Worm (Caenorhabditis elegans) whole organism, L2 larva: ENCODE data around the gene hmgr-1.

Experiments used
- C34F6.9 ChIP-seq: fragments of 150-350 bp; optimal IDR thresholded peaks from 2 replicates; lab custom pipeline; 2014; ENCODE audit warnings: missing biosample characterization, missing genetic modification characterization
- F13H6.1 ChIP-seq: sonication (generic microtip); optimal IDR thresholded peaks from 2 replicates; lab custom pipeline; 2016; ENCODE audit warnings: missing genetic modification characterization, missing compliant biosample characterization
- R02D3.7 ChIP-seq: fragments of 150-350 bp; optimal IDR thresholded peaks from 2 replicates; lab custom pipeline; 2014; ENCODE audit warnings: missing biosample characterization, missing genetic modification characterization
- Y55F3AM.14 ChIP-seq: fragments of 200-800 bp; sonication (Bioruptor generic); optimal IDR thresholded peaks from 2 replicates; lab custom pipeline; 2018; ENCODE audit warnings: mild to moderate bottlenecking, missing genetic modification characterization, missing compliant biosample characterization
- ZK546.5 ChIP-seq: sonication (generic microtip); optimal IDR thresholded peaks from 2 replicates; lab custom pipeline; 2017; ENCODE audit warnings: missing biosample characterization, missing genetic modification characterization
- alr-1 ChIP-seq: fragments of 150-350 bp; optimal IDR thresholded peaks from 2 replicates; lab custom pipeline; 2014; ENCODE audit warnings: missing biosample characterization, missing genetic modification characterization
- aly-2 ChIP-seq: fragments of 150-350 bp; optimal IDR thresholded peaks from 2 replicates; lab custom pipeline; 2014; ENCODE audit warnings: missing biosample characterization, missing genetic modification characterization
- ama-1 ChIP-seq: fragments of 150-350 bp; optimal IDR thresholded peaks from 2 replicates; lab custom pipeline; 2018; ENCODE audit warnings: inconsistent platforms
- blmp-1 ChIP-seq: sonication (generic microtip); optimal IDR thresholded peaks from 2 replicates; lab custom pipeline; 2017; ENCODE audit warnings: missing genetic modification characterization, mild to moderate bottlenecking, missing compliant biosample characterization, antibody characterized with exemption, moderate library complexity; ENCODE audit not compliant: insufficient read depth
- ceh-16 ChIP-seq: fragments of 150-350 bp; optimal IDR thresholded peaks from 2 replicates; lab custom pipeline; 2014; ENCODE audit warnings: missing biosample characterization, missing genetic modification characterization
- ceh-82 ChIP-seq: fragments of 150-350 bp; optimal IDR thresholded peaks from 2 replicates; lab custom pipeline; 2014; ENCODE audit warnings: missing biosample characterization, missing genetic modification characterization
- crh-2 ChIP-seq: sonication (generic microtip); optimal IDR thresholded peaks from 2 replicates; lab custom pipeline; 2017; ENCODE audit warnings: missing biosample characterization, missing genetic modification characterization
- dmd-4 ChIP-seq: sonication (generic microtip); optimal IDR thresholded peaks from 2 replicates; lab custom pipeline; 2017; ENCODE audit warnings: missing biosample characterization, missing genetic modification characterization
- egl-27 ChIP-seq: sonication (generic microtip); optimal IDR thresholded peaks from 3 replicates; lab custom pipeline; 2017; ENCODE audit warnings: missing biosample characterization, missing genetic modification reagents, missing genetic modification characterization
- elt-1 ChIP-seq: fragments of 150-350 bp; optimal IDR thresholded peaks from 2 replicates; lab custom pipeline; 2014; ENCODE audit warnings: missing biosample characterization, missing genetic modification characterization
- elt-3 ChIP-seq: sonication (generic microtip); optimal IDR thresholded peaks from 2 replicates; lab custom pipeline; 2017; ENCODE audit warnings: missing biosample characterization, missing genetic modification characterization
- fos-1 ChIP-seq: fragments of 150-350 bp; optimal IDR thresholded peaks from 2 replicates; lab custom pipeline; 2014; ENCODE audit warnings: missing biosample characterization, missing genetic modification characterization
- gmeb-1 ChIP-seq: fragments of 150-350 bp; optimal IDR thresholded peaks from 2 replicates; lab custom pipeline; 2014; ENCODE audit warnings: missing biosample characterization, missing genetic modification characterization
- lin-11 ChIP-seq: fragments of 150-350 bp; sonication (generic microtip); optimal IDR thresholded peaks from 2 replicates; lab custom pipeline; 2014; ENCODE audit warnings: missing biosample characterization, missing genetic modification characterization, inconsistent platforms, mixed read lengths
- lin-13 ChIP-seq: fragments of 150-350 bp; optimal IDR thresholded peaks from 2 replicates; lab custom pipeline; 2014; ENCODE audit warnings: missing biosample characterization, missing genetic modification reagents, missing genetic modification characterization
- lin-39 ChIP-seq: fragments of 150-350 bp; optimal IDR thresholded peaks from 2 replicates; lab custom pipeline; 2014; ENCODE audit warnings: missing biosample characterization, missing genetic modification reagents, missing genetic modification characterization
- lsy-2 ChIP-seq, 2 experiments: fragments of 150-350 bp in 1 of 2; sonication (generic microtip) in 1 of 2; optimal IDR thresholded peaks; 2 replicates each; lab custom pipeline; 2014 to 2017; ENCODE audit warnings: missing biosample characterization in 2 of 2, missing genetic modification characterization in 2 of 2
- mab-5 ChIP-seq: fragments of 150-350 bp; optimal IDR thresholded peaks from 2 replicates; lab custom pipeline; 2014; ENCODE audit warnings: missing biosample characterization, missing genetic modification characterization
- mbf-1 ChIP-seq: sonication (generic microtip); optimal IDR thresholded peaks from 2 replicates; lab custom pipeline; 2017; ENCODE audit warnings: missing biosample characterization, missing genetic modification characterization
- mdl-1 ChIP-seq, 2 experiments: fragments of 150-350 bp in 1 of 2; sonication (generic microtip) in 1 of 2; optimal IDR thresholded peaks; 2 replicates each; lab custom pipeline; 2017; ENCODE audit warnings: missing biosample characterization in 2 of 2, missing genetic modification characterization in 2 of 2
- nhr-10 ChIP-seq: sonication (generic microtip); optimal IDR thresholded peaks from 2 replicates; lab custom pipeline; 2017; ENCODE audit warnings: missing biosample characterization, missing genetic modification characterization
- nhr-11 ChIP-seq: fragments of 150-350 bp; optimal IDR thresholded peaks from 2 replicates; lab custom pipeline; 2014; ENCODE audit warnings: missing biosample characterization, missing genetic modification characterization
- nhr-12 ChIP-seq: fragments of 150-350 bp; optimal IDR thresholded peaks from 2 replicates; lab custom pipeline; 2014; ENCODE audit warnings: missing biosample characterization, missing genetic modification characterization
- nhr-129 ChIP-seq: fragments of 150-350 bp; optimal IDR thresholded peaks from 2 replicates; lab custom pipeline; 2014; ENCODE audit warnings: missing biosample characterization, missing genetic modification characterization
- nhr-21 ChIP-seq: fragments of 150-350 bp; optimal IDR thresholded peaks from 2 replicates; lab custom pipeline; 2014; ENCODE audit warnings: missing biosample characterization, missing genetic modification characterization
- nhr-23 ChIP-seq: fragments of 150-350 bp; optimal IDR thresholded peaks from 2 replicates; lab custom pipeline; 2014; ENCODE audit warnings: missing biosample characterization, missing genetic modification reagents, missing genetic modification characterization
- nhr-237 ChIP-seq: fragments of 150-350 bp; optimal IDR thresholded peaks from 2 replicates; lab custom pipeline; 2014; ENCODE audit warnings: missing biosample characterization, missing genetic modification characterization
- nhr-25 ChIP-seq: fragments of 150-350 bp; sonication (generic microtip); optimal IDR thresholded peaks from 3 replicates; lab custom pipeline; 2014; ENCODE audit warnings: missing biosample characterization, missing genetic modification characterization
- nhr-6 ChIP-seq: fragments of 150-350 bp; optimal IDR thresholded peaks from 2 replicates; lab custom pipeline; 2014; ENCODE audit warnings: missing biosample characterization, missing genetic modification characterization
- nhr-77 ChIP-seq: fragments of 150-350 bp; optimal IDR thresholded peaks from 2 replicates; lab custom pipeline; 2014; ENCODE audit warnings: missing biosample characterization, missing genetic modification characterization
- peb-1 ChIP-seq: fragments of 150-350 bp; optimal IDR thresholded peaks from 2 replicates; lab custom pipeline; 2014; ENCODE audit warnings: missing biosample characterization, missing genetic modification characterization
- sem-4 ChIP-seq: fragments of 150-350 bp; optimal IDR thresholded peaks from 2 replicates; lab custom pipeline; 2014; ENCODE audit warnings: missing biosample characterization, missing genetic modification reagents, missing genetic modification characterization
- skn-1 ChIP-seq: sonication (generic microtip); optimal IDR thresholded peaks from 2 replicates; lab custom pipeline; 2017; ENCODE audit warnings: missing biosample characterization, missing genetic modification characterization
- sma-3 ChIP-seq: sonication (generic microtip); optimal IDR thresholded peaks from 2 replicates; lab custom pipeline; 2016; ENCODE audit warnings: missing genetic modification reagents, missing genetic modification characterization, missing compliant biosample characterization
- sma-9 ChIP-seq, 2 experiments: fragments of 150-350 bp in 1 of 2; sonication (generic microtip) in 1 of 2; optimal IDR thresholded peaks; 2 replicates each; lab custom pipeline; 2014 to 2016; ENCODE audit warnings: missing genetic modification characterization in 2 of 2, mild to moderate bottlenecking in 1 of 2, missing biosample characterization in 1 of 2, missing compliant biosample characterization in 1 of 2, missing genetic modification reagents in 1 of 2, moderate library complexity in 1 of 2
- snpc-4 ChIP-seq: fragments of 150-350 bp; optimal IDR thresholded peaks from 2 replicates; lab custom pipeline; 2014; ENCODE audit warnings: missing biosample characterization, missing genetic modification characterization
- unc-39 ChIP-seq: fragments of 150-350 bp; optimal IDR thresholded peaks from 2 replicates; lab custom pipeline; 2014; ENCODE audit warnings: missing biosample characterization, missing genetic modification characterization
- unc-55 ChIP-seq: fragments of 150-350 bp; sonication (generic microtip); optimal IDR thresholded peaks from 3 replicates; lab custom pipeline; 2014; ENCODE audit warnings: missing biosample characterization, missing genetic modification reagents, missing genetic modification characterization
- unc-62 ChIP-seq: fragments of 150-350 bp; optimal IDR thresholded peaks from 2 replicates; lab custom pipeline; 2014; ENCODE audit warnings: missing biosample characterization, missing genetic modification reagents, missing genetic modification characterization
- zag-1 ChIP-seq: fragments of 150-350 bp; optimal IDR thresholded peaks from 2 replicates; lab custom pipeline; 2014; ENCODE audit warnings: missing biosample characterization, missing genetic modification characterization
- ztf-1 ChIP-seq: fragments of 200-800 bp; sonication (Bioruptor generic); conservative IDR thresholded peaks from 2 replicates; pipeline ENCODE4 v1.3.6; 2022; ENCODE audit warnings: missing genetic modification characterization, missing compliant biosample characterization
- ztf-11 ChIP-seq: sonication (generic microtip); optimal IDR thresholded peaks from 2 replicates; lab custom pipeline; 2017; ENCODE audit warnings: missing biosample characterization, missing genetic modification characterization
- ztf-4 ChIP-seq: fragments of 150-350 bp; optimal IDR thresholded peaks from 2 replicates; lab custom pipeline; 2014; ENCODE audit warnings: missing biosample characterization, missing genetic modification characterization

The hmgr-1 gene

DNA sequence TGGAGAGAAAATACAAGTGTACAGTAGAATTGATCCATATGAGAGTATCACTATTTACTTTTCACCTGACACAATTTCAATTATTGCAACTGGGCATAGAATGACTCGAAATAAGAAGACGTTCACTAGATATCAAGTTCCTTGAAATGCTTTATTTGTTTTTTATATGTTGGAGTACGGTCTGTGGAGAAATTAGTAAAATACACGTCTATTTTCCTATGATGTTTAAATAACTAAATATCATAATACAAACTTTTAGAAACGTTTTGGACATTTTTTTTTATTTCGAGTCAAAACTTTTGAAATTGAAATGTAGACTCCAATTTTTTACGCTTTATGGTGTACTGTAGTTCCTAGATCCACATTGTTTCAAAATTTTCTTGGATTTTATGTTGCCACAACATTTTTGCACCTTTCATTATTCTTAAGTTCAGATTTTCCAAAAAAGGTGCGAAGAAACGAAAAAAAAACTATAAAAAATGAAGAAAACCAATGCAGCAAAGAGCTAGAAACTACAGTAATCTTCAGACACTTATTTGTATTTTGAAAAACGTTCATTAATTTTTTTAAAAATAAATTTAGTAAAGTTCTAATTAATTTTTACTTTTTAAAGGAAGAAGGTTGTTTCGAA is 10.2 kb downstream of the hmgr-1 start:
- TF ChIP-seq elt-1 (tag; lab: Kevin White, UChicago) (no peak), nhr-25 (tag; lab: Kevin White, UChicago) (peak; percentile 71), nhr-10 (tag; lab: Kevin White, UChicago) (no peak), ZK546.5 (no peak), crh-2 (tag; lab: Kevin White, UChicago) (no peak), nhr-77 (tag; lab: Kevin White, UChicago) (no peak), ztf-1 (GFP tag; lab: Robert Waterston, UW) (no peak), egl-27 (tag; lab: Kevin White, UChicago) (no peak), nhr-237 (no peak), peb-1 (tag; lab: Kevin White, UChicago) (no peak), F13H6.1 (tag; lab: Kevin White, UChicago) (no peak), R02D3.7 (tag; lab: Kevin White, UChicago) (no peak), alr-1 (no peak), nhr-12 (tag; lab: Kevin White, UChicago) (no peak), lin-11 (no peak), lin-39 (tag; lab: Kevin White, UChicago) (no peak), mbf-1 (tag; lab: Kevin White, UChicago) (no peak), mab-5 (tag; lab: Kevin White, UChicago) (no peak), sma-9 (GFP tag; optimal IDR thresholded peaks at IDR 0.05; lab: Kevin White, UChicago) (no peak), sma-9 (tag; optimal IDR thresholded peaks at IDR 0.05; lab: Kevin White, UChicago) (no peak), ceh-16 (tag; lab: Kevin White, UChicago) (no peak), nhr-6 (tag; lab: Kevin White, UChicago) (no peak), fos-1 (tag; lab: Kevin White, UChicago) (no peak), gmeb-1 (tag; lab: Kevin White, UChicago) (no peak), mdl-1 (tag; optimal IDR thresholded peaks at IDR 0.05; lab: Kevin White, UChicago) (no peak), ztf-11 (tag; lab: Kevin White, UChicago) (no peak), ztf-4 (tag; lab: Kevin White, UChicago) (peak; percentile 42), lsy-2 (tag; optimal IDR thresholded peaks at IDR 0.05; lab: Kevin White, UChicago) (peak in 1 of 2 experiments; percentile 53), elt-3 (tag; lab: Kevin White, UChicago) (no peak), unc-55 (GFP tag; lab: Kevin White, UChicago) (no peak), ceh-82 (tag; lab: Kevin White, UChicago) (no peak), dmd-4 (tag; lab: Kevin White, UChicago) (no peak), ama-1 (lab: Kevin White, UChicago) (peak; percentile 14), nhr-11 (tag; lab: Kevin White, UChicago) (no peak), blmp-1 (tag; lab: Kevin White, UChicago) (peak; percentile 35), aly-2 (no peak), unc-62 (GFP tag; lab: Kevin White, UChicago) (no peak), nhr-23 (tag; lab: Kevin White, UChicago) (no peak), zag-1 (tag; lab: Kevin White, UChicago) (no peak), snpc-4 (tag; lab: Kevin White, UChicago) (no peak), nhr-21 (tag; lab: Kevin White, UChicago) (peak; percentile 10), sem-4 (tag; lab: Kevin White, UChicago) (no peak), unc-39 (no peak), Y55F3AM.14 (GFP tag; lab: Kevin White, UChicago) (peak; percentile 15), skn-1 (tag; lab: Kevin White, UChicago) (no peak), C34F6.9 (tag; lab: Kevin White, UChicago) (no peak), lin-13 (GFP tag; lab: Kevin White, UChicago) (peak; percentile 2), nhr-129 (tag; lab: Kevin White, UChicago) (no peak), sma-3 (peak; percentile 43)
